Fruit fly (Drosophila melanogaster) whole organism, prepupa: ENCODE results near the gene Fur2.

Source experiments
- Blimp-1 ChIP-seq: fragments of 200-800 bp; sonication (Bioruptor generic); optimal IDR thresholded peaks from 3 replicates; lab custom pipeline; 2017; ENCODE audit warnings: missing biosample characterization, missing genetic modification characterization, mild to moderate bottlenecking, moderate library complexity, missing genetic modification reagents
- CG10631 ChIP-seq: fragments of 200-800 bp; sonication (Bioruptor generic); optimal IDR thresholded peaks from 2 replicates; lab custom pipeline; 2016; ENCODE audit warnings: missing biosample characterization, missing genetic modification characterization
- CG11762 ChIP-seq: fragments of 200-800 bp; sonication (Bioruptor generic); optimal IDR thresholded peaks from 3 replicates; lab custom pipeline; 2016; ENCODE audit warnings: missing biosample characterization, missing genetic modification characterization; ENCODE audit not compliant: insufficient read depth
- CG11902 ChIP-seq: fragments of 200-800 bp; sonication (Bioruptor generic); optimal IDR thresholded peaks from 3 replicates; lab custom pipeline; 2016; ENCODE audit warnings: missing biosample characterization, missing genetic modification characterization
- CG16779 ChIP-seq: fragments of 200-800 bp; sonication (Bioruptor generic); optimal IDR thresholded peaks from 3 replicates; lab custom pipeline; 2017; ENCODE audit warnings: missing biosample characterization, mild to moderate bottlenecking, missing genetic modification characterization
- CG3032 ChIP-seq: fragments of 200-800 bp; optimal IDR thresholded peaks from 2 replicates; lab custom pipeline; 2019; ENCODE audit warnings: missing biosample characterization, mild to moderate bottlenecking, missing genetic modification characterization, moderate library complexity
- CG34406 ChIP-seq: fragments of 200-800 bp; sonication (Bioruptor generic); optimal IDR thresholded peaks from 3 replicates; lab custom pipeline; 2016; ENCODE audit warnings: missing biosample characterization, missing genetic modification characterization
- CG4318 ChIP-seq: fragments of 200-800 bp; sonication (Bioruptor generic); optimal IDR thresholded peaks from 3 replicates; lab custom pipeline; 2017; ENCODE audit warnings: missing biosample characterization, mild to moderate bottlenecking, missing genetic modification characterization
- CG6163 ChIP-seq: fragments of 200-800 bp; sonication (Bioruptor generic); IDR thresholded peaks from 3 replicates; pipeline ENCODE4 v1.3.6; 2022; ENCODE audit warnings: missing biosample characterization, missing genetic modification characterization
- CG6808 ChIP-seq: fragments of 200-800 bp; sonication (Bioruptor generic); optimal IDR thresholded peaks from 3 replicates; lab custom pipeline; 2017; ENCODE audit warnings: missing biosample characterization, missing genetic modification characterization, mild to moderate bottlenecking, moderate library complexity, missing genetic modification reagents
- CG6854 ChIP-seq: fragments of 200-800 bp; sonication (Bioruptor generic); optimal IDR thresholded peaks from 2 replicates; lab custom pipeline; 2017; ENCODE audit warnings: missing biosample characterization, mild to moderate bottlenecking, missing genetic modification characterization
- CG7368 ChIP-seq: fragments of 200-800 bp; sonication (Bioruptor generic); optimal IDR thresholded peaks from 3 replicates; lab custom pipeline; 2016; ENCODE audit warnings: missing biosample characterization, missing genetic modification characterization
- CG9139 ChIP-seq: fragments of 200-800 bp; sonication (Bioruptor generic); optimal IDR thresholded peaks from 3 replicates; lab custom pipeline; 2017; ENCODE audit warnings: missing biosample characterization, mild to moderate bottlenecking, missing genetic modification characterization
- Eip75B ChIP-seq: fragments of 200-800 bp; sonication (Bioruptor generic); optimal IDR thresholded peaks from 3 replicates; lab custom pipeline; 2016; ENCODE audit warnings: missing biosample characterization, missing genetic modification characterization
- Eip78C ChIP-seq: fragments of 200-800 bp; sonication (Bioruptor generic); peaks from one replicate; lab custom pipeline; 2016; ENCODE audit warnings: missing biosample characterization, missing genetic modification characterization
- Ets96B ChIP-seq: fragments of 200-800 bp; optimal IDR thresholded peaks from 2 replicates; lab custom pipeline; 2019; ENCODE audit warnings: missing biosample characterization, mild to moderate bottlenecking, missing genetic modification characterization, moderate library complexity
- Gug ChIP-seq: fragments of 200-800 bp; sonication (Bioruptor generic); IDR thresholded peaks from 2 replicates; pipeline ENCODE4 v1.3.6; 2022; ENCODE audit warnings: missing biosample characterization, missing genetic modification characterization
- Hr38 ChIP-seq: sonication (Bioruptor generic); optimal IDR thresholded peaks from 2 replicates; lab custom pipeline; 2016; ENCODE audit warnings: missing biosample characterization, missing genetic modification characterization
- Hr4 ChIP-seq: fragments of 200-800 bp; sonication (Bioruptor generic); optimal IDR thresholded peaks from 3 replicates; lab custom pipeline; 2016; ENCODE audit warnings: missing biosample characterization, missing genetic modification characterization
- Lpt ChIP-seq: fragments of 200-800 bp; sonication (Bioruptor generic); optimal IDR thresholded peaks from 3 replicates; lab custom pipeline; 2016; ENCODE audit warnings: missing biosample characterization, missing genetic modification characterization
- OdsH ChIP-seq: fragments of 200-800 bp; sonication (Bioruptor generic); optimal IDR thresholded peaks from 3 replicates; lab custom pipeline; 2016; ENCODE audit warnings: missing biosample characterization, missing genetic modification characterization
- Smox ChIP-seq: fragments of 200-800 bp; sonication (Bioruptor generic); optimal IDR thresholded peaks from 3 replicates; lab custom pipeline; 2016; ENCODE audit warnings: missing biosample characterization, missing genetic modification characterization
- Sox102F ChIP-seq: fragments of 200-800 bp; sonication (Bioruptor generic); optimal IDR thresholded peaks from 2 replicates; lab custom pipeline; 2016; ENCODE audit warnings: missing biosample characterization, mild to moderate bottlenecking, missing genetic modification characterization
- Sox15 ChIP-seq: fragments of 200-800 bp; sonication (Bioruptor generic); optimal IDR thresholded peaks from 3 replicates; lab custom pipeline; 2016; ENCODE audit warnings: missing biosample characterization, missing genetic modification characterization
- cyc ChIP-seq: fragments of 200-800 bp; sonication (Bioruptor generic); optimal IDR thresholded peaks from 3 replicates; lab custom pipeline; 2016; ENCODE audit warnings: missing biosample characterization, missing genetic modification characterization
- eg ChIP-seq: fragments of 200-800 bp; sonication (Bioruptor generic); IDR thresholded peaks from 3 replicates; pipeline ENCODE4 v1.3.6; 2022; ENCODE audit warnings: missing biosample characterization, missing genetic modification characterization
- esn ChIP-seq: fragments of 200-800 bp; sonication (Bioruptor generic); optimal IDR thresholded peaks from 2 replicates; lab custom pipeline; 2016; ENCODE audit warnings: missing biosample characterization, mild to moderate bottlenecking, missing genetic modification characterization, moderate library complexity
- fd59A ChIP-seq: fragments of 200-800 bp; sonication (Bioruptor generic); optimal IDR thresholded peaks from 2 replicates; lab custom pipeline; 2017; ENCODE audit warnings: missing biosample characterization, mild to moderate bottlenecking, missing genetic modification characterization, missing genetic modification reagents
- fkh ChIP-seq: fragments of 200-800 bp; sonication (Bioruptor generic); optimal IDR thresholded peaks from 3 replicates; lab custom pipeline; 2017; ENCODE audit warnings: missing biosample characterization, mild to moderate bottlenecking, missing genetic modification characterization, moderate library complexity
- pdm3 ChIP-seq: fragments of 200-800 bp; sonication (Bioruptor generic); optimal IDR thresholded peaks from 3 replicates; lab custom pipeline; 2016; ENCODE audit warnings: missing biosample characterization, missing genetic modification characterization
- salr ChIP-seq, 2 experiments: fragments of 200-800 bp; sonication (Bioruptor generic); optimal IDR thresholded peaks; 3 replicates each; lab custom pipeline; 2016 to 2018; ENCODE audit warnings: missing biosample characterization in 2 of 2, missing genetic modification characterization in 2 of 2, mild to moderate bottlenecking in 1 of 2
- spab ChIP-seq: fragments of 200-800 bp; sonication (Bioruptor generic); optimal IDR thresholded peaks from 2 replicates; lab custom pipeline; 2017; ENCODE audit warnings: missing biosample characterization, mild to moderate bottlenecking, missing genetic modification characterization, missing genetic modification reagents
- ss ChIP-seq, 2 experiments: fragments of 200-800 bp; sonication (Bioruptor generic); optimal IDR thresholded peaks; 2 replicates in 1 of 2; 3 replicates in 1 of 2; lab custom pipeline; 2017 to 2018; ENCODE audit warnings: mild to moderate bottlenecking in 2 of 2, missing biosample characterization in 2 of 2, missing genetic modification characterization in 2 of 2, moderate library complexity in 1 of 2
- svp ChIP-seq: fragments of 200-800 bp; sonication (Bioruptor generic); peaks from one replicate; lab custom pipeline; 2016; ENCODE audit warnings: missing biosample characterization, missing genetic modification characterization
- topi ChIP-seq: fragments of 200-800 bp; sonication (Bioruptor generic); optimal IDR thresholded peaks from 3 replicates; lab custom pipeline; 2016; ENCODE audit warnings: missing biosample characterization, missing genetic modification characterization
- vri ChIP-seq: fragments of 200-800 bp; sonication (Bioruptor generic); optimal IDR thresholded peaks from 3 replicates; lab custom pipeline; 2016; ENCODE audit warnings: missing biosample characterization, mild to moderate bottlenecking, missing genetic modification characterization

The Fur2 gene

DNA sequence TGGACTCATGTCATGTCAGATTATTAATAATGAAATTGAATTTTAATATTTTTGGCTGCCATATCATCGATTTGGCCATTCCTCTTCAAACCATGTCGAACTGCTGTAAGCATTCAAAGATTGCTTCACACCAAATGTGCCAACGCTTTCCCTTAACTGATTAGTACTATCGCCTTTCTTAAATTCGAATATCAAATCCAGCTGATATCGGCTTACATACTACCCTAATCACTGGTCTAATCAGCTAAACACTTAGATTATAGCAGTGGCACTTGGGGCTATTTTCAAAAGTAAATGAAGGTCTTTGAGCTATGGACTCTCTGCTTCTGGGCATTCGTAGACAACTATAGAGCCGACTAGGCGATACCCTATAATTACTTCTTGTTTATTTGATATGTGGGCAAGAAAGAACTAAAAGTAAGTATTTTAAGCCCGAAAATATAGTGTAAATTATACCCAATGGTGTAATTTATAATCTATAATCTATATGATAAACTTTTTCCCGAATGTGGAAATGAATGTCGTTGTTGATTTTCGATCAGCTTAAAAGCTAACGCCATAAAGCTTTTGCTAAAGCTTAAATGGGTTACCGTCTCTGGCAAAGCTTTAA, 31.0 kb downstream of the Fur2 start (continued):
- no peak for TF ChIP-seq CG9139 (GFP tag; lab: Kevin White, UChicago)
- peak; percentile 75 for TF ChIP-seq Gug (GFP tag; lab: Robert Waterston, UW)
- TF ChIP-seq CG34406 (GFP tag; lab: Kevin White, UChicago) = peak; percentile 64
- TF ChIP-seq CG11902 = peak; percentile 18
- TF ChIP-seq eg (GFP tag; lab: Robert Waterston, UW) = peak; percentile 89
- TF ChIP-seq CG3032 (tag; lab: Kevin White, UChicago) = no peak
- TF ChIP-seq CG10631 = peak; percentile 53
- no peak for TF ChIP-seq ss (GFP tag; optimal IDR thresholded peaks at IDR 0.05; lab: Kevin White, UChicago)
- TF ChIP-seq pdm3 (GFP tag; lab: Kevin White, UChicago) = peak; percentile 80
- TF ChIP-seq spab (GFP tag; lab: Kevin White, UChicago) = no peak
- TF ChIP-seq Eip75B (GFP tag; lab: Kevin White, UChicago) = no peak
- TF ChIP-seq CG6808 (GFP tag; lab: Kevin White, UChicago) = no peak
- TF ChIP-seq Sox102F = peak; percentile 49
- no peak for TF ChIP-seq OdsH (GFP tag; lab: Kevin White, UChicago)
- TF ChIP-seq CG7368 = peak; percentile 41
- peak; percentile 90 for TF ChIP-seq vri (GFP tag; lab: Kevin White, UChicago)
- peak; percentile 63 for TF ChIP-seq Ets96B (tag; lab: Kevin White, UChicago)
- peak; percentile 83 for TF ChIP-seq Hr4 (GFP tag; lab: Kevin White, UChicago)
- TF ChIP-seq Smox (GFP tag; lab: Kevin White, UChicago) = no peak
- no peak for TF ChIP-seq Hr38
- peak; percentile 62 for TF ChIP-seq Lpt (GFP tag; lab: Kevin White, UChicago)
- peak; percentile 48 for TF ChIP-seq cyc (GFP tag; lab: Kevin White, UChicago)
- peak; percentile 41 for TF ChIP-seq CG16779 (tag; lab: Kevin White, UChicago)
- TF ChIP-seq fkh = no peak
- peak; percentile 82 for TF ChIP-seq CG6163 (GFP tag; lab: Robert Waterston, UW)
- TF ChIP-seq fd59A (GFP tag; lab: Kevin White, UChicago) = no peak
- TF ChIP-seq salr (GFP tag; optimal IDR thresholded peaks at IDR 0.05; lab: Kevin White, UChicago) = no peak
- no peak for TF ChIP-seq Blimp-1 (GFP tag; lab: Kevin White, UChicago)
- TF ChIP-seq Sox15 (GFP tag; lab: Kevin White, UChicago) = peak; percentile 35
- peak; percentile 38 for TF ChIP-seq CG4318 (GFP tag; lab: Kevin White, UChicago)
- no peak for TF ChIP-seq topi
- TF ChIP-seq esn (GFP tag; lab: Kevin White, UChicago) = no peak
- TF ChIP-seq CG11762 (GFP tag; lab: Kevin White, UChicago) = peak; percentile 54
- TF ChIP-seq Eip78C = peak; percentile 92

DNA sequence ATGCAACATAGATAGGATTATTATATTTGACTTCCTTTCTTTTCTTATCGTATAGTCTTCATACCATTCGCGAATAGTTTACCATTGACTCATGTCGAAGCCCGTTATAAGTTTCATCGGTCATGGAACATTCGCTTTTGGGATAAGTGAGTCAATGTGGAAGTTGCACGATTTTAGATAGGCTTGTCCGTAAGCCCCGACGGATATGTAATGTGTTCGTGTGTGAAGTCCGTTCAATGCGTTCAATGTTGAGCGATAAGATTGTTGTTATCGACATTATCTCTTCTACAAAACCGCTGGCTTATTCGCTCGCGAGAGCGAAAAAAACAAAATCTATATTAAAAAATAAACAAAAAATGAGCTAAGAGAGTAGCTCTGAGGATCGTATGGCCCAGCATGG, 31.9 kb downstream of the Fur2 start, which contains the start of gene CG9981:
TSS of gene CG9981 (minus strand) at position 320 of the 400 bp plus-strand sequence.
- TF ChIP-seq CG7368 (no peak), svp (GFP tag; lab: Kevin White, UChicago) (peak; percentile 53), fkh (no peak), CG6854 (GFP tag; lab: Kevin White, UChicago) (no peak), vri (GFP tag; lab: Kevin White, UChicago) (peak; percentile 21)

DNA sequence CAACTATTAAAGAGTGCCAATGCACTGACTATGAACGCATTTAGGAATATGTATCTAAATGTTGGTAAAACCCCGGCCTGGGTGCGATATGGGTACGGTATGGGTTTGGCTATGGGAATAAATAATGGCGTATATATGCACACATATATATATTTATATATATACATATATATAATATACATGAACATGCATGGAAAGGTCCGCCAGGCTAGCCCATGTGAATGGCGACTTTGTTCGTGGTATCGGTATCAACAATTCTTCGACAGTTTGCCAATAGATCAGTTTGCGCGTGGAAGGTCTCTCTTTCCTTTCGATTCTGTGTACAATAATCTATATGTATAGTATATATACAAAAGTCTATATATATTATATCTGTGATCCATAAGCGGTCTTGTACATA, 32.3 kb downstream of the Fur2 start, which contains the start of gene CG4301:
TSS of gene CG4301 (plus strand) at position 301 of the 400 bp plus-strand sequence.
- no peak for TF ChIP-seq pdm3 (GFP tag; lab: Kevin White, UChicago)
